Worm (Caenorhabditis elegans) whole organism, L4/young adult: ENCODE data around the gene sri-10.

Source experiments
- dao-5 ChIP-seq: sonication (generic microtip); optimal IDR thresholded peaks from 2 replicates; lab custom pipeline; 2016; ENCODE audit warnings: missing genotype, missing genetic modification characterization, moderate library complexity, missing compliant biosample characterization
- him-1 ChIP-seq: sonication (generic microtip); optimal IDR thresholded peaks from 2 replicates; lab custom pipeline; 2016; ENCODE audit warnings: missing genotype, missing genetic modification reagents, missing genetic modification characterization, missing compliant biosample characterization

DNA sequence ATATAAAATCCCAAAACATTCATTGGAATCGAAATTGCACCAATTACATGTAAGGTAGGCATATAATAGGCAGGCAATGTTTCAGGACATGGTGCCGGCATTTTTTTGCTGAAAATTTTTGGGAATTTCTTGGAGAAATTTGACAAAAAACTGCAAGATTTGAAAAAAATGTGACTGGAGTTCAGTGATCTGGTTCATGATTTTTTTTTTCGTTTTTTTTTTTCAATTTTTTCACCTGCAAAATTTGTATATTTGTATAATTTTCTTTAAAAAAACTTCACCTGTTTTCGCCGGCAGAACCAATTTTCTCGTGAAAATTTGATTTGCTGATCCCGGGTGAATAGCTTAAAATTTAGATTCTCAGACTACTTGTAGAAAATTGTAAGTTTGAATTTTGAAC is at the start of gene sri-10:
- TF ChIP-seq him-1 (no peak), dao-5 (tag; lab: Kevin White, UChicago) (no peak)
